Fruit fly (Drosophila melanogaster) whole organism, embryonic: ENCODE measurements around the gene CG32026.

Source experiments
- Ada2b ChIP-seq: fragments of 200-800 bp; sonication (Bioruptor generic); IDR thresholded peaks from 2 replicates; pipeline ENCODE4 v1.3.6; 2022; ENCODE audit warnings: missing biosample characterization, missing genetic modification characterization
- Atf6 ChIP-seq: fragments of 200-800 bp; sonication (Bioruptor generic); IDR thresholded peaks from 2 replicates; pipeline ENCODE4 v1.3.6; 2022; ENCODE audit warnings: missing biosample characterization, missing genetic modification characterization
- Bgb ChIP-seq: fragments of 200-800 bp; sonication (Bioruptor generic); IDR thresholded peaks from 2 replicates; pipeline ENCODE4 v1.3.6; 2022; ENCODE audit warnings: missing biosample characterization, missing genetic modification characterization; ENCODE audit not compliant: partially characterized antibody
- CG10267 ChIP-seq: fragments of 200-800 bp; sonication (Bioruptor generic); optimal IDR thresholded peaks from 2 replicates; lab custom pipeline; 2018; ENCODE audit warnings: missing biosample characterization, mild to moderate bottlenecking, missing genetic modification characterization, moderate library complexity
- CG15073 ChIP-seq: fragments of 200-800 bp; sonication (Bioruptor generic); optimal IDR thresholded peaks from 2 replicates; lab custom pipeline; 2016; ENCODE audit warnings: missing biosample characterization, missing genetic modification characterization
- CG15514 ChIP-seq: fragments of 200-800 bp; sonication (Bioruptor generic); optimal IDR thresholded peaks from 3 replicates; lab custom pipeline; 2017; ENCODE audit warnings: missing biosample characterization, missing genetic modification characterization, mild to moderate bottlenecking, moderate library complexity, missing genetic modification reagents
- CG16779 ChIP-seq: fragments of 200-800 bp; sonication (Bioruptor generic); IDR thresholded peaks from 2 replicates; pipeline ENCODE4 v1.3.6; 2022; ENCODE audit warnings: missing biosample characterization, missing genetic modification characterization
- CG17359 ChIP-seq: fragments of 200-800 bp; sonication (Bioruptor generic); optimal IDR thresholded peaks from 3 replicates; lab custom pipeline; 2018; ENCODE audit warnings: missing biosample characterization, mild to moderate bottlenecking, missing genetic modification characterization, moderate library complexity
- CG17361 ChIP-seq: fragments of 200-800 bp; sonication (Bioruptor generic); IDR thresholded peaks from 3 replicates; pipeline ENCODE4 v1.3.6; 2022; ENCODE audit warnings: missing biosample characterization, missing genetic modification characterization
- CG18011 ChIP-seq: fragments of 200-800 bp; sonication (Bioruptor generic); optimal IDR thresholded peaks from 2 replicates; lab custom pipeline; 2017; ENCODE audit warnings: missing biosample characterization, missing genetic modification characterization, mild to moderate bottlenecking, moderate library complexity, missing genotype
- CG2120 ChIP-seq: fragments of 200-800 bp; sonication (Bioruptor generic); optimal IDR thresholded peaks from 3 replicates; lab custom pipeline; 2016; ENCODE audit warnings: missing biosample characterization, missing genetic modification characterization
- CG2202 ChIP-seq: fragments of 200-800 bp; sonication (Bioruptor generic); optimal IDR thresholded peaks from 2 replicates; lab custom pipeline; 2018; ENCODE audit warnings: missing biosample characterization, mild to moderate bottlenecking, missing genetic modification characterization
- CG2875 ChIP-seq: fragments of 200-800 bp; sonication (Bioruptor generic); optimal IDR thresholded peaks from 2 replicates; lab custom pipeline; 2017; ENCODE audit warnings: missing biosample characterization, mild to moderate bottlenecking, missing genetic modification characterization, missing genetic modification reagents
- CG30020 ChIP-seq: fragments of 200-800 bp; optimal IDR thresholded peaks from 2 replicates; lab custom pipeline; 2019; ENCODE audit warnings: missing biosample characterization, mild to moderate bottlenecking, missing genetic modification characterization, moderate library complexity
- CG30403 ChIP-seq: fragments of 200-800 bp; sonication (Bioruptor generic); optimal IDR thresholded peaks from 3 replicates; lab custom pipeline; 2016; ENCODE audit warnings: missing biosample characterization, missing genetic modification characterization
- CG30431 ChIP-seq: fragments of 200-800 bp; sonication (Bioruptor generic); optimal IDR thresholded peaks from 2 replicates; lab custom pipeline; 2017; ENCODE audit warnings: missing biosample characterization, missing genetic modification characterization
- CG31388 ChIP-seq: fragments of 200-800 bp; sonication (Bioruptor generic); optimal IDR thresholded peaks from 2 replicates; lab custom pipeline; 2016; ENCODE audit warnings: missing biosample characterization, missing genetic modification characterization
- CG3163 ChIP-seq: fragments of 200-800 bp; sonication (Bioruptor generic); optimal IDR thresholded peaks from 3 replicates; lab custom pipeline; 2016; ENCODE audit warnings: missing biosample characterization, missing genetic modification characterization
- CG32767 ChIP-seq: fragments of 200-800 bp; sonication (Bioruptor generic); IDR thresholded peaks from 2 replicates; pipeline ENCODE4 v1.3.6; 2022; ENCODE audit warnings: missing biosample characterization, missing genetic modification characterization
- CG3726 ChIP-seq: fragments of 200-800 bp; sonication (Bioruptor generic); IDR thresholded peaks from 3 replicates; pipeline ENCODE4, ENCODE4 v1.3.6; 2022; ENCODE audit warnings: missing biosample characterization, missing genetic modification characterization
- CG3847 ChIP-seq: fragments of 200-800 bp; sonication (Bioruptor generic); IDR thresholded peaks from 2 replicates; pipeline ENCODE4 v1.3.6; 2022; ENCODE audit warnings: missing biosample characterization, missing genetic modification characterization
- CG6272 ChIP-seq: fragments of 200-800 bp; sonication (Bioruptor generic); IDR thresholded peaks from 2 replicates; pipeline ENCODE4 v1.3.6; 2022; ENCODE audit warnings: missing biosample characterization, missing genetic modification characterization
- CG6791 ChIP-seq: fragments of 200-800 bp; sonication (Bioruptor generic); IDR thresholded peaks from 3 replicates; pipeline ENCODE4 v1.3.6; 2022; ENCODE audit warnings: missing biosample characterization, missing genetic modification characterization; ENCODE audit not compliant: partially characterized antibody
- CG7745 ChIP-seq: fragments of 200-800 bp; sonication (Bioruptor generic); optimal IDR thresholded peaks from 2 replicates; lab custom pipeline; 2018; ENCODE audit warnings: missing biosample characterization, mild to moderate bottlenecking, missing genetic modification characterization, moderate library complexity
- CG8089 ChIP-seq: fragments of 200-800 bp; sonication (Bioruptor generic); optimal IDR thresholded peaks from 3 replicates; lab custom pipeline; 2016; ENCODE audit warnings: missing biosample characterization, missing genetic modification characterization
- CG8944 ChIP-seq: fragments of 200-800 bp; sonication (Bioruptor generic); optimal IDR thresholded peaks from 3 replicates; lab custom pipeline; 2016; ENCODE audit warnings: missing biosample characterization, missing genetic modification characterization
- CG9797 ChIP-seq: fragments of 200-800 bp; sonication (Bioruptor generic); optimal IDR thresholded peaks from 3 replicates; lab custom pipeline; 2018; ENCODE audit warnings: missing biosample characterization, mild to moderate bottlenecking, missing genetic modification characterization
- CkIIα-i1 ChIP-seq: fragments of 200-800 bp; sonication (Bioruptor generic); IDR thresholded peaks from 2 replicates; pipeline ENCODE4 v1.3.6; 2022; ENCODE audit warnings: missing biosample characterization, missing genetic modification characterization
- Doc3 ChIP-seq: fragments of 200-800 bp; sonication (Bioruptor generic); IDR thresholded peaks from 3 replicates; pipeline ENCODE4 v1.3.6; 2022; ENCODE audit warnings: missing biosample characterization, missing genetic modification characterization; ENCODE audit not compliant: partially characterized antibody
- Ets97D ChIP-seq: fragments of 200-800 bp; sonication (Bioruptor generic); optimal IDR thresholded peaks from 3 replicates; lab custom pipeline; 2016; ENCODE audit warnings: missing biosample characterization, missing genetic modification characterization
- H2.0 ChIP-seq: fragments of 200-800 bp; sonication (Bioruptor generic); IDR thresholded peaks from 2 replicates; pipeline ENCODE4 v1.3.6; 2022; ENCODE audit warnings: missing biosample characterization, missing genetic modification characterization
- Nf-YB ChIP-seq: fragments of 200-800 bp; sonication (Bioruptor generic); optimal IDR thresholded peaks from 3 replicates; lab custom pipeline; 2019; ENCODE audit warnings: missing biosample characterization, mild to moderate bottlenecking, missing genetic modification characterization, moderate library complexity
- Nf-YC ChIP-seq: fragments of 200-800 bp; optimal IDR thresholded peaks from 3 replicates; lab custom pipeline; 2019; ENCODE audit warnings: missing biosample characterization, mild to moderate bottlenecking, missing genetic modification characterization, moderate library complexity
- Poxn ChIP-seq: fragments of 200-800 bp; sonication (Bioruptor generic); IDR thresholded peaks from 2 replicates; pipeline ENCODE4 v1.3.6; 2022; ENCODE audit warnings: missing biosample characterization, missing genetic modification characterization
- Sox100B ChIP-seq: fragments of 200-800 bp; sonication (Bioruptor generic); optimal IDR thresholded peaks from 3 replicates; lab custom pipeline; 2018; ENCODE audit warnings: missing biosample characterization, mild to moderate bottlenecking, missing genetic modification characterization
- abd-A ChIP-seq: fragments of 200-800 bp; sonication (Bioruptor generic); optimal IDR thresholded peaks from 3 replicates; lab custom pipeline; 2019; ENCODE audit warnings: missing biosample characterization, mild to moderate bottlenecking, missing genetic modification characterization, moderate library complexity
- bbx ChIP-seq: fragments of 200-800 bp; sonication (Bioruptor generic); IDR thresholded peaks from 2 replicates; pipeline ENCODE4 v1.3.6; 2022; ENCODE audit warnings: missing biosample characterization, missing genetic modification characterization; ENCODE audit not compliant: partially characterized antibody
- crc ChIP-seq: fragments of 200-800 bp; sonication (Bioruptor generic); optimal IDR thresholded peaks from 2 replicates; lab custom pipeline; 2016; ENCODE audit warnings: missing biosample characterization, missing genetic modification characterization
- crp ChIP-seq, 2 experiments: fragments of 200-800 bp; sonication (Bioruptor generic); optimal IDR thresholded peaks; 2 replicates in 1 of 2; 3 replicates in 1 of 2; lab custom pipeline; 2017; ENCODE audit warnings: missing biosample characterization in 2 of 2, missing genetic modification characterization in 2 of 2, mild to moderate bottlenecking in 1 of 2, moderate library complexity in 1 of 2
- da ChIP-seq: fragments of 200-800 bp; sonication (Bioruptor generic); optimal IDR thresholded peaks from 2 replicates; lab custom pipeline; 2016; ENCODE audit warnings: missing biosample characterization, missing genetic modification characterization
- gt ChIP-seq: fragments of 200-800 bp; sonication (Bioruptor generic); IDR thresholded peaks from 2 replicates; pipeline ENCODE4 v1.3.6; 2022; ENCODE audit warnings: missing biosample characterization, missing genetic modification characterization
- hb ChIP-seq: fragments of 200-800 bp; sonication (Bioruptor generic); IDR thresholded peaks from 3 replicates; pipeline ENCODE4 v1.3.6; 2022; ENCODE audit warnings: missing biosample characterization, missing genetic modification characterization; ENCODE audit not compliant: partially characterized antibody
- nau ChIP-seq: fragments of 200-800 bp; sonication (Bioruptor generic); optimal IDR thresholded peaks from 3 replicates; lab custom pipeline; 2017; ENCODE audit warnings: missing biosample characterization, mild to moderate bottlenecking, missing genetic modification characterization, missing genetic modification reagents
- nmo ChIP-seq: fragments of 200-800 bp; sonication (Bioruptor generic); optimal IDR thresholded peaks from 2 replicates; lab custom pipeline; 2018; ENCODE audit warnings: missing biosample characterization, mild to moderate bottlenecking, missing genetic modification characterization, moderate library complexity
- sens-2 ChIP-seq: fragments of 200-800 bp; sonication (Bioruptor generic); IDR thresholded peaks from 2 replicates; pipeline ENCODE4 v1.3.6; 2022; ENCODE audit warnings: missing biosample characterization, missing genetic modification characterization
- sna ChIP-seq: fragments of 200-800 bp; sonication (Bioruptor generic); IDR thresholded peaks from 2 replicates; pipeline ENCODE4 v1.3.6; 2022; ENCODE audit warnings: missing biosample characterization, missing genetic modification characterization; ENCODE audit not compliant: partially characterized antibody
- sr ChIP-seq: fragments of 200-800 bp; sonication (Bioruptor generic); IDR thresholded peaks from 3 replicates; pipeline ENCODE4 v1.3.6; 2022; ENCODE audit warnings: missing biosample characterization, missing genetic modification characterization

The CG32026 gene

dm6 chr3L:8852907-8853306 lies 16.6 kb downstream of the CG32026 start (continued):
- TF ChIP-seq CG9797 (no peak), CG17359 (tag; lab: Kevin White, UChicago) (no peak), CG15514 (GFP tag; lab: Kevin White, UChicago) (no peak), CG3726 (GFP tag; lab: Robert Waterston, UW) (0 out of 3 replicates have a peak, but pooled peaks have one; percentile 8), crp (GFP tag; optimal IDR thresholded peaks at IDR 0.05; lab: Kevin White, UChicago) (no peak), sens-2 (GFP tag; lab: Robert Waterston, UW) (no peak), CG32767 (GFP tag; lab: Robert Waterston, UW) (no peak), nmo (GFP tag; lab: Kevin White, UChicago) (no peak), abd-A (no peak), CG8089 (GFP tag; lab: Kevin White, UChicago) (no peak), nau (no peak), CG30431 (GFP tag; lab: Kevin White, UChicago) (no peak), Ada2b (GFP tag; lab: Robert Waterston, UW) (peak; percentile 63), CG18011 (GFP tag; lab: Kevin White, UChicago) (no peak), CG3163 (GFP tag; lab: Kevin White, UChicago) (no peak), CG3847 (peak; percentile 24; the same call in 1 of the 2 replicates), da (no peak), Nf-YB (GFP tag; lab: Kevin White, UChicago) (no peak), CG17361 (GFP tag; lab: Robert Waterston, UW) (no peak), hb (GFP tag; lab: Robert Waterston, UW) (no peak), Ets97D (no peak), Poxn (GFP tag; lab: Robert Waterston, UW) (no peak), gt (GFP tag; lab: Robert Waterston, UW) (no peak), CG6272 (GFP tag; lab: Robert Waterston, UW) (0 out of 2 replicates have a peak, but pooled peaks have one; percentile 26), bbx (GFP tag; lab: Robert Waterston, UW) (no peak), CG30020 (tag; lab: Kevin White, UChicago) (no peak), CG8944 (no peak), crc (GFP tag; lab: Kevin White, UChicago) (no peak), Sox100B (GFP tag; lab: Kevin White, UChicago) (no peak), sna (GFP tag; lab: Robert Waterston, UW) (no peak), Doc3 (GFP tag; lab: Robert Waterston, UW) (no peak), sr (no peak), CG7745 (tag; lab: Kevin White, UChicago) (no peak), Nf-YC (tag; lab: Kevin White, UChicago) (no peak), CG6791 (GFP tag; lab: Robert Waterston, UW) (no peak), Bgb (GFP tag; lab: Robert Waterston, UW) (no peak), CG16779 (GFP tag; lab: Robert Waterston, UW) (0 out of 2 replicates have a peak, but pooled peaks have one; percentile 25), CG10267 (tag; lab: Kevin White, UChicago) (no peak), CG15073 (GFP tag; lab: Kevin White, UChicago) (no peak), CG2202 (tag; lab: Kevin White, UChicago) (no peak), H2.0 (peak; percentile 47; the same call in 1 of the 2 replicates), CkIIα-i1 (GFP tag; lab: Robert Waterston, UW) (no peak), CG31388 (GFP tag; lab: Kevin White, UChicago) (no peak), CG2120 (peak; percentile 38), Atf6 (peak; percentile 54), CG30403 (GFP tag; lab: Kevin White, UChicago) (peak; percentile 35), CG2875 (GFP tag; lab: Kevin White, UChicago) (no peak)
